Fruit fly (Drosophila melanogaster): ENCODE data around the gene CG42331.

DNA sequence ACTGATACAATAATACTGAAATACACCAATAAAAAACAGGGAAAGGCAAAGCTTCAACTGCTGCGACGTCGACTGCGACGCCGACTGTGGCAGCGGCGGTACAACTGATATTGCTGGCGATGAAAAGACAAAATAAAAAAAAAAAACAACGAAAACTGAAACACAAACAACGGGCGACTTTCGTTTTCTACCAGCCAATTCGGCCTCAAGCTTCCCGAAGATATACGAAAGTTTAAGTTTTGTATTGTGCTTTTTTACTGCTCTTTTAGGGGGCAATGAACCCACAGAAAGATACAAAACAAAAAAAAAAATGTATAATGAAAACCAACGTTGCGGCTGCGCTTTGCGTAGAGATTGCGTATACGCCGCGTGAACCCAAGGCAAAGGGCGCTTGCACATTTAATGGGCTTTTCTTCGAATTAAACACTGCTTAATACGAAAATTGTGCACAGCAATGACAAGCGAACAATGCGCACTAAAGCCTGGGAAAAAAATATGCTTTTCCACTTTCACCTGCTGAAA is 6.3 kb downstream of the CG42331 start:
- TF ChIP-seq pdm3 (GFP tag; optimal IDR thresholded peaks at IDR 0.05) (no peak), CG34406 (GFP tag; optimal IDR thresholded peaks at IDR 0.05) (no peak), fd85E (GFP tag; optimal IDR thresholded peaks at IDR 0.05) (no peak), Hr39 (GFP tag; optimal IDR thresholded peaks at IDR 0.05) (no peak), svp (GFP tag) (peak; percentile 67), OdsH (GFP tag; optimal IDR thresholded peaks at IDR 0.05) (no peak), lz (GFP tag; optimal IDR thresholded peaks at IDR 0.05) (no peak), dac (GFP tag; optimal IDR thresholded peaks at IDR 0.05) (no peak), CG31627 (GFP tag; optimal IDR thresholded peaks at IDR 0.05) (no peak), Lpt (GFP tag; optimal IDR thresholded peaks at IDR 0.05) (no peak), esn (GFP tag; optimal IDR thresholded peaks at IDR 0.05) (no peak), Blimp-1 (GFP tag; optimal IDR thresholded peaks at IDR 0.05) (no peak), CG6276 (GFP tag; optimal IDR thresholded peaks at IDR 0.05) (no peak), CG6854 (GFP tag; optimal IDR thresholded peaks at IDR 0.05) (no peak)
